Fruit fly (Drosophila melanogaster) whole organism, prepupa: ENCODE measurements around the gene orion.

Source experiments
- Blimp-1 ChIP-seq: fragments of 200-800 bp; sonication (Bioruptor generic); optimal IDR thresholded peaks from 3 replicates; lab custom pipeline; 2017; ENCODE audit warnings: missing biosample characterization, missing genetic modification characterization, mild to moderate bottlenecking, moderate library complexity, missing genetic modification reagents
- CG10631 ChIP-seq: fragments of 200-800 bp; sonication (Bioruptor generic); optimal IDR thresholded peaks from 2 replicates; lab custom pipeline; 2016; ENCODE audit warnings: missing biosample characterization, missing genetic modification characterization
- CG10669 ChIP-seq: fragments of 200-800 bp; sonication (Bioruptor generic); optimal IDR thresholded peaks from 3 replicates; lab custom pipeline; 2018; ENCODE audit warnings: missing biosample characterization, mild to moderate bottlenecking, missing genetic modification characterization, moderate library complexity
- CG11902 ChIP-seq: fragments of 200-800 bp; sonication (Bioruptor generic); optimal IDR thresholded peaks from 3 replicates; lab custom pipeline; 2016; ENCODE audit warnings: missing biosample characterization, missing genetic modification characterization
- CG15336 ChIP-seq: fragments of 200-800 bp; sonication (Bioruptor generic); IDR thresholded peaks from 2 replicates; pipeline ENCODE4 v1.3.6; 2022; ENCODE audit warnings: missing biosample characterization, missing genetic modification characterization
- CG1621 ChIP-seq: fragments of 200-800 bp; sonication (Bioruptor generic); optimal IDR thresholded peaks from 3 replicates; lab custom pipeline; 2018; ENCODE audit warnings: missing biosample characterization, mild to moderate bottlenecking, missing genetic modification characterization
- CG16779 ChIP-seq: fragments of 200-800 bp; sonication (Bioruptor generic); optimal IDR thresholded peaks from 3 replicates; lab custom pipeline; 2017; ENCODE audit warnings: missing biosample characterization, mild to moderate bottlenecking, missing genetic modification characterization
- CG3032 ChIP-seq: fragments of 200-800 bp; optimal IDR thresholded peaks from 2 replicates; lab custom pipeline; 2019; ENCODE audit warnings: missing biosample characterization, mild to moderate bottlenecking, missing genetic modification characterization, moderate library complexity
- CG31627 ChIP-seq: fragments of 200-800 bp; sonication (Bioruptor generic); optimal IDR thresholded peaks from 3 replicates; lab custom pipeline; 2016; ENCODE audit warnings: missing biosample characterization, missing genetic modification characterization
- CG32006 ChIP-seq: fragments of 200-800 bp; sonication (Bioruptor generic); optimal IDR thresholded peaks from 3 replicates; lab custom pipeline; 2017; ENCODE audit warnings: missing biosample characterization, mild to moderate bottlenecking, missing genetic modification characterization
- CG3919 ChIP-seq: fragments of 200-800 bp; sonication (Bioruptor generic); optimal IDR thresholded peaks from 3 replicates; lab custom pipeline; 2016; ENCODE audit warnings: missing biosample characterization, missing genetic modification characterization
- CG6163 ChIP-seq: fragments of 200-800 bp; sonication (Bioruptor generic); IDR thresholded peaks from 3 replicates; pipeline ENCODE4 v1.3.6; 2022; ENCODE audit warnings: missing biosample characterization, missing genetic modification characterization
- CG6276 ChIP-seq: fragments of 200-800 bp; sonication (Bioruptor generic); optimal IDR thresholded peaks from 2 replicates; lab custom pipeline; 2017; ENCODE audit warnings: missing biosample characterization, mild to moderate bottlenecking, missing genetic modification characterization
- CG6792 ChIP-seq: fragments of 200-800 bp; sonication (Bioruptor generic); optimal IDR thresholded peaks from 3 replicates; lab custom pipeline; 2016; ENCODE audit warnings: missing biosample characterization, missing genetic modification characterization
- CG6808 ChIP-seq: fragments of 200-800 bp; sonication (Bioruptor generic); optimal IDR thresholded peaks from 3 replicates; lab custom pipeline; 2017; ENCODE audit warnings: missing biosample characterization, missing genetic modification characterization, mild to moderate bottlenecking, moderate library complexity, missing genetic modification reagents
- CG6854 ChIP-seq: fragments of 200-800 bp; sonication (Bioruptor generic); optimal IDR thresholded peaks from 2 replicates; lab custom pipeline; 2017; ENCODE audit warnings: missing biosample characterization, mild to moderate bottlenecking, missing genetic modification characterization
- CG7368 ChIP-seq: fragments of 200-800 bp; sonication (Bioruptor generic); optimal IDR thresholded peaks from 3 replicates; lab custom pipeline; 2016; ENCODE audit warnings: missing biosample characterization, missing genetic modification characterization
- CG8119 ChIP-seq: fragments of 200-800 bp; sonication (Bioruptor generic); IDR thresholded peaks from 3 replicates; pipeline ENCODE4 v1.3.6; 2022; ENCODE audit warnings: missing biosample characterization, missing genetic modification characterization
- CG8632 ChIP-seq: fragments of 200-800 bp; sonication (Bioruptor generic); optimal IDR thresholded peaks from 3 replicates; lab custom pipeline; 2016; ENCODE audit warnings: missing biosample characterization, missing genetic modification characterization
- CG9139 ChIP-seq: fragments of 200-800 bp; sonication (Bioruptor generic); optimal IDR thresholded peaks from 3 replicates; lab custom pipeline; 2017; ENCODE audit warnings: missing biosample characterization, mild to moderate bottlenecking, missing genetic modification characterization
- Eip75B ChIP-seq: fragments of 200-800 bp; sonication (Bioruptor generic); optimal IDR thresholded peaks from 3 replicates; lab custom pipeline; 2016; ENCODE audit warnings: missing biosample characterization, missing genetic modification characterization
- Eip78C ChIP-seq: fragments of 200-800 bp; sonication (Bioruptor generic); peaks from one replicate; lab custom pipeline; 2016; ENCODE audit warnings: missing biosample characterization, missing genetic modification characterization
- Eip93F ChIP-seq: fragments of 200-800 bp; sonication (Bioruptor generic); optimal IDR thresholded peaks from 2 replicates; lab custom pipeline; 2016; ENCODE audit warnings: missing biosample characterization, mild to moderate bottlenecking, missing genetic modification characterization
- Ets21C ChIP-seq: fragments of 200-800 bp; sonication (Bioruptor generic); optimal IDR thresholded peaks from 3 replicates; lab custom pipeline; 2016; ENCODE audit warnings: missing biosample characterization, missing genetic modification characterization
- Ets96B ChIP-seq: fragments of 200-800 bp; optimal IDR thresholded peaks from 2 replicates; lab custom pipeline; 2019; ENCODE audit warnings: missing biosample characterization, mild to moderate bottlenecking, missing genetic modification characterization, moderate library complexity
- Hr38 ChIP-seq: sonication (Bioruptor generic); optimal IDR thresholded peaks from 2 replicates; lab custom pipeline; 2016; ENCODE audit warnings: missing biosample characterization, missing genetic modification characterization
- Hr39 ChIP-seq: fragments of 200-800 bp; sonication (Bioruptor generic); optimal IDR thresholded peaks from 2 replicates; lab custom pipeline; 2016; ENCODE audit warnings: missing biosample characterization, missing genetic modification characterization
- Hr4 ChIP-seq: fragments of 200-800 bp; sonication (Bioruptor generic); optimal IDR thresholded peaks from 3 replicates; lab custom pipeline; 2016; ENCODE audit warnings: missing biosample characterization, missing genetic modification characterization
- Lpt ChIP-seq: fragments of 200-800 bp; sonication (Bioruptor generic); optimal IDR thresholded peaks from 3 replicates; lab custom pipeline; 2016; ENCODE audit warnings: missing biosample characterization, missing genetic modification characterization
- OdsH ChIP-seq: fragments of 200-800 bp; sonication (Bioruptor generic); optimal IDR thresholded peaks from 3 replicates; lab custom pipeline; 2016; ENCODE audit warnings: missing biosample characterization, missing genetic modification characterization
- Sox102F ChIP-seq: fragments of 200-800 bp; sonication (Bioruptor generic); optimal IDR thresholded peaks from 2 replicates; lab custom pipeline; 2016; ENCODE audit warnings: missing biosample characterization, mild to moderate bottlenecking, missing genetic modification characterization
- Sox15 ChIP-seq: fragments of 200-800 bp; sonication (Bioruptor generic); optimal IDR thresholded peaks from 3 replicates; lab custom pipeline; 2016; ENCODE audit warnings: missing biosample characterization, missing genetic modification characterization
- achi ChIP-seq: fragments of 200-800 bp; sonication (Bioruptor generic); optimal IDR thresholded peaks from 3 replicates; lab custom pipeline; 2016; ENCODE audit warnings: missing biosample characterization, missing genetic modification characterization
- acj6 ChIP-seq: fragments of 200-800 bp; sonication (Bioruptor generic); optimal IDR thresholded peaks from 3 replicates; lab custom pipeline; 2016; ENCODE audit warnings: missing biosample characterization, missing genetic modification characterization
- cyc ChIP-seq: fragments of 200-800 bp; sonication (Bioruptor generic); optimal IDR thresholded peaks from 3 replicates; lab custom pipeline; 2016; ENCODE audit warnings: missing biosample characterization, missing genetic modification characterization
- eg ChIP-seq: fragments of 200-800 bp; sonication (Bioruptor generic); IDR thresholded peaks from 3 replicates; pipeline ENCODE4 v1.3.6; 2022; ENCODE audit warnings: missing biosample characterization, missing genetic modification characterization
- esn ChIP-seq: fragments of 200-800 bp; sonication (Bioruptor generic); optimal IDR thresholded peaks from 2 replicates; lab custom pipeline; 2016; ENCODE audit warnings: missing biosample characterization, mild to moderate bottlenecking, missing genetic modification characterization, moderate library complexity
- fd59A ChIP-seq: fragments of 200-800 bp; sonication (Bioruptor generic); optimal IDR thresholded peaks from 2 replicates; lab custom pipeline; 2017; ENCODE audit warnings: missing biosample characterization, mild to moderate bottlenecking, missing genetic modification characterization, missing genetic modification reagents
- fkh ChIP-seq: fragments of 200-800 bp; sonication (Bioruptor generic); optimal IDR thresholded peaks from 3 replicates; lab custom pipeline; 2017; ENCODE audit warnings: missing biosample characterization, mild to moderate bottlenecking, missing genetic modification characterization, moderate library complexity
- lz ChIP-seq: fragments of 200-800 bp; sonication (Bioruptor generic); optimal IDR thresholded peaks from 3 replicates; lab custom pipeline; 2016; ENCODE audit warnings: missing biosample characterization, missing genetic modification characterization
- salr ChIP-seq, 2 experiments: fragments of 200-800 bp; sonication (Bioruptor generic); optimal IDR thresholded peaks; 3 replicates each; lab custom pipeline; 2016 to 2018; ENCODE audit warnings: missing biosample characterization in 2 of 2, missing genetic modification characterization in 2 of 2, mild to moderate bottlenecking in 1 of 2
- svp ChIP-seq: fragments of 200-800 bp; sonication (Bioruptor generic); peaks from one replicate; lab custom pipeline; 2016; ENCODE audit warnings: missing biosample characterization, missing genetic modification characterization
- topi ChIP-seq: fragments of 200-800 bp; sonication (Bioruptor generic); optimal IDR thresholded peaks from 3 replicates; lab custom pipeline; 2016; ENCODE audit warnings: missing biosample characterization, missing genetic modification characterization

Gene orion

dm6 chrX:7901153-7902038 is 45.3 kb downstream of the orion start, which contains the start of the genes RpS6 and bys (continued):
- TF ChIP-seq CG8632 (GFP tag; lab: Kevin White, UChicago) (peak; percentile 41), fd59A (GFP tag; lab: Kevin White, UChicago) (no peak), CG3032 (tag; lab: Kevin White, UChicago) (peak; percentile 38), CG6792 (peak; percentile 16), CG16779 (tag; lab: Kevin White, UChicago) (no peak), lz (GFP tag; lab: Kevin White, UChicago) (peak; percentile 38), esn (peak; percentile 59), CG6854 (peak; percentile 83), CG6276 (GFP tag; lab: Kevin White, UChicago) (peak; percentile 47), OdsH (GFP tag; lab: Kevin White, UChicago) (peak; percentile 23), salr (GFP tag; optimal IDR thresholded peaks at IDR 0.05; lab: Kevin White, UChicago) (peak in 1 of 2 experiments; percentile 26), eg (GFP tag; lab: Robert Waterston, UW) (peak; percentile 46), cyc (GFP tag; lab: Kevin White, UChicago) (peak; percentile 28), Hr39 (peak; percentile 22), CG11902 (no peak), CG10669 (GFP tag; lab: Kevin White, UChicago) (peak; percentile 43), achi (GFP tag; lab: Kevin White, UChicago) (peak; percentile 38), CG6163 (GFP tag; lab: Robert Waterston, UW) (peak; percentile 70)

dm6 chrX:7900659-7901058 is 46.0 kb downstream of the orion start:
- peak; percentile 38 for TF ChIP-seq svp (GFP tag; lab: Kevin White, UChicago)
- TF ChIP-seq CG3919 (GFP tag; lab: Kevin White, UChicago) = no peak
- TF ChIP-seq, all 60 proteins: peak for 1

dm6 chrX:7893411-7894122 is 53.1 kb downstream of the orion start, which contains the start of the genes CG45089, ND-MNLL and p115:
Gene CG45089 (minus strand): TSS chrX:7893798.
Gene ND-MNLL (minus strand): TSS chrX:7893798.
Gene p115 (plus strand): TSS chrX:7894031.
- TF ChIP-seq Eip93F (GFP tag; lab: Kevin White, UChicago) (peak; percentile 57), lz (GFP tag; lab: Kevin White, UChicago) (peak; percentile 57), Ets96B (tag; lab: Kevin White, UChicago) (peak; percentile 48), achi (GFP tag; lab: Kevin White, UChicago) (peak; percentile 76), CG31627 (GFP tag; lab: Kevin White, UChicago) (peak; percentile 50), salr (GFP tag; optimal IDR thresholded peaks at IDR 0.05; lab: Kevin White, UChicago) (peak in 1 of 2 experiments; percentile 10), esn (peak; percentile 59), Lpt (no peak), Blimp-1 (GFP tag; lab: Kevin White, UChicago) (no peak), CG3919 (GFP tag; lab: Kevin White, UChicago) (peak; percentile 59), CG10669 (GFP tag; lab: Kevin White, UChicago) (peak; percentile 26), CG1621 (no peak), Hr4 (GFP tag; lab: Kevin White, UChicago) (peak; percentile 52), acj6 (GFP tag; lab: Kevin White, UChicago) (peak; percentile 51), Hr38 (GFP tag; lab: Kevin White, UChicago) (no peak), CG15336 (GFP tag; lab: Robert Waterston, UW) (no peak), CG6792 (peak; percentile 41), svp (GFP tag; lab: Kevin White, UChicago) (peak; percentile 65), OdsH (GFP tag; lab: Kevin White, UChicago) (peak; percentile 45), topi (peak; percentile 46), CG9139 (no peak), CG11902 (peak; percentile 1), fkh (GFP tag; lab: Kevin White, UChicago) (no peak), CG8119 (GFP tag; lab: Robert Waterston, UW) (peak; percentile 43; the same call in 1 of the 3 replicates), CG6808 (GFP tag; lab: Kevin White, UChicago) (no peak), CG7368 (no peak), eg (GFP tag; lab: Robert Waterston, UW) (peak; percentile 49; the same call in 2 of the 3 replicates), Sox15 (GFP tag; lab: Kevin White, UChicago) (no peak), Eip78C (peak; percentile 58), CG32006 (GFP tag; lab: Kevin White, UChicago) (peak; percentile 6), Eip75B (GFP tag; lab: Kevin White, UChicago) (peak; percentile 35), CG10631 (GFP tag; lab: Kevin White, UChicago) (peak; percentile 73), Ets21C (GFP tag; lab: Kevin White, UChicago) (peak; percentile 13), Sox102F (GFP tag; lab: Kevin White, UChicago) (peak; percentile 42)
